Worm (Caenorhabditis elegans): ENCODE results near the gene mut-15.

- TF ChIP-seq elt-3 (tag; optimal IDR thresholded peaks at IDR 0.05) (no peak), ztf-4 (tag; optimal IDR thresholded peaks at IDR 0.05) (no peak), elt-2 (tag; optimal IDR thresholded peaks at IDR 0.05) (no peak), fkh-10 (GFP tag; optimal IDR thresholded peaks at IDR 0.05) (no peak), aha-1 (tag; optimal IDR thresholded peaks at IDR 0.05) (no peak), lin-15B (tag; optimal IDR thresholded peaks at IDR 0.05) (no peak), aly-2 (tag; optimal IDR thresholded peaks at IDR 0.05) (no peak), ama-1 (optimal IDR thresholded peaks at IDR 0.05) (no peak), unc-62 (GFP tag; optimal IDR thresholded peaks at IDR 0.05) (no peak), sox-4 (tag; optimal IDR thresholded peaks at IDR 0.05) (no peak), ets-5 (GFP tag; IDR thresholded peaks at IDR 0.05) (no peak)
Measured at ce11 chrV:14999485-15000023, 2.8 kb upstream of the mut-15 start, which contains the start of gene T01C3.11.
